Worm (Caenorhabditis elegans): Measurements from ENCODE around the gene ZK829.1.

DNA sequence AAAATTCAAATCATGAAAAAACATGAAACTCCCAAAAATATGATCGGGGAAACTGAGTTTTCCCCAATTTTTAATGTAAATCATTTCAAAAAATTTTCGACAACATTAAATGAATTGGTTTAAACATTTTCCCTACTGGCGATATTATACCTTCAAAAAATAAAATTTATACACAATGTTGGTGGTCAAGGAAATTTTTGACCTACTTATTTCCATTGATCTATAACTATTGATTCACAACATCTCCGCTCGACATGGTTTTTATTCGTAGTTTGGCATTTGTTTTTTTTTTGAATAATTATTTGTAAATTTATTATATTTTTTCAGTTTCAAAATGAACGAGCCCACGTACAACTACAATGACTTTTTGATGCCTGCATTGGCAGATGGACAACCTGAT lies 8.1 kb upstream of the ZK829.1 start, which contains the start of gene tbx-36:
- TF ChIP-seq F52B5.7 (tag; optimal IDR thresholded peaks at IDR 0.05) (no peak), athp-1 (tag; optimal IDR thresholded peaks at IDR 0.05) (no peak), ceh-79 (tag; optimal IDR thresholded peaks at IDR 0.05) (no peak), F57C9.4 (tag; optimal IDR thresholded peaks at IDR 0.05) (no peak), snpc-1.3 (tag; optimal IDR thresholded peaks at IDR 0.05; ENCODE audit: insufficient read depth) (no peak), F39B2.1 (GFP tag; IDR thresholded peaks at IDR 0.05) (no peak), F49E8.2 (tag; optimal IDR thresholded peaks at IDR 0.05; ENCODE audit: insufficient read depth) (no peak), pha-4 (tag; optimal IDR thresholded peaks at IDR 0.05) (no peak), nhr-27 (tag; optimal IDR thresholded peaks at IDR 0.05) (no peak), mxl-1 (tag; optimal IDR thresholded peaks at IDR 0.05) (no peak), D2030.7 (GFP tag; IDR thresholded peaks at IDR 0.05) (no peak)
